Worm (Caenorhabditis elegans) whole organism, late embryonic: ENCODE results near the gene hir-1.

ENCODE experiments used
- ama-1 ChIP-seq: fragments of 150-350 bp; optimal IDR thresholded peaks from 2 replicates; lab custom pipeline; 2014
- ceh-34 ChIP-seq: sonication (generic microtip); optimal IDR thresholded peaks from 2 replicates; lab custom pipeline; 2016; ENCODE audit warnings: mild to moderate bottlenecking, missing genetic modification characterization, missing compliant biosample characterization
- ceh-48 ChIP-seq: sonication (generic microtip); optimal IDR thresholded peaks from 2 replicates; lab custom pipeline; 2016; ENCODE audit warnings: missing genetic modification characterization, inconsistent platforms, missing compliant biosample characterization
- ets-4 ChIP-seq: sonication (generic microtip); optimal IDR thresholded peaks from 2 replicates; lab custom pipeline; 2016; ENCODE audit warnings: missing genetic modification characterization, missing compliant biosample characterization
- hlh-8 ChIP-seq: sonication (generic microtip); optimal IDR thresholded peaks from 2 replicates; lab custom pipeline; 2016; ENCODE audit warnings: missing genotype, missing genetic modification characterization, missing compliant biosample characterization
- nfya-1 ChIP-seq: sonication (generic microtip); optimal IDR thresholded peaks from 2 replicates; lab custom pipeline; 2017; ENCODE audit warnings: missing genetic modification characterization, mild to moderate bottlenecking, missing compliant biosample characterization, antibody characterized with exemption, moderate library complexity
- nhr-11 ChIP-seq: fragments of 150-350 bp; optimal IDR thresholded peaks from 2 replicates; lab custom pipeline; 2014; ENCODE audit warnings: missing biosample characterization, missing genetic modification characterization
- pag-3 ChIP-seq: sonication (generic microtip); optimal IDR thresholded peaks from 2 replicates; lab custom pipeline; 2016; ENCODE audit warnings: missing compliant biosample characterization, missing genetic modification characterization, borderline replicate concordance
- unc-42 ChIP-seq: sonication (generic microtip); optimal IDR thresholded peaks from 2 replicates; lab custom pipeline; 2016; ENCODE audit warnings: missing genotype, missing genetic modification characterization, missing compliant biosample characterization
- unc-55 ChIP-seq: sonication (generic microtip); optimal IDR thresholded peaks from 2 replicates; lab custom pipeline; 2017; ENCODE audit warnings: missing biosample characterization, missing genetic modification reagents, missing genetic modification characterization
- ztf-16 ChIP-seq: sonication (generic microtip); optimal IDR thresholded peaks from 2 replicates; lab custom pipeline; 2017; ENCODE audit warnings: missing genetic modification characterization, missing compliant biosample characterization

DNA sequence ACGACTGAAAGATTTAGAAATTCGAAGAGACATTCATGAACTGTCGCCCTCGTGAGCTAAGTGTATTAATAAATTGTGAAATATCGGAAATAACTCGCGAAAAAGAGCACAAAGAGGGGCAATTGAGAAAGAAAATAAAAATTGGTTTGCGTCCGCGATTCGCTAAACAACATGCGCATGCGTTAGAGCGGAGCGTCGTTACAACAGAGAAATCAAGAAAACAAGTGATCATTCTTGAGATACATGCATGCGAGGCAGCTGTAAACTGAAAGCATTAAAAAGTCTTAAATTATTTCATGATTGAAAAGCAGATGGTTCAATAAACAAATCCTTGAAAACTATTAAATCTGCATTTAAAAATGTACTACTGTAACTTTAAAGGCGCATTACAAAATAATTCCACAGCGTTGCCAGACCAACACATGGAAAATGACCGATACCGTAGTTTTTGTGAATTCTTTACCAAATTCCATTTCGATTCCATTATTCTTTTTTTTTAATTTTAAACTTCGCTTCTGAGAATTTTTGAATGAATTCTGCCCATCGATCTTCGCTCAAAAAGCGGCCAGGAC lies 14.4 kb downstream of the hir-1 start, which contains the start of the genes cox-16 and syp-2:
- TF ChIP-seq nfya-1 (tag; lab: Kevin White, UChicago) (no peak), pag-3 (no peak), ceh-34 (no peak), unc-42 (no peak), unc-55 (GFP tag; lab: Kevin White, UChicago) (no peak), nhr-11 (no peak), ztf-16 (tag; lab: Kevin White, UChicago) (no peak), ets-4 (tag; lab: Kevin White, UChicago) (no peak), ceh-48 (no peak), hlh-8 (tag; lab: Kevin White, UChicago) (no peak), ama-1 (lab: Kevin White, UChicago) (no peak)
